Worm (Caenorhabditis elegans): ENCODE data around the gene act-1.
"Not testable (repeated sequence)": the region's sequence is repeated elsewhere in the genome, so short reads cannot be mapped to it uniquely, and the experiment has no call there.

The act-1 gene

DNA sequence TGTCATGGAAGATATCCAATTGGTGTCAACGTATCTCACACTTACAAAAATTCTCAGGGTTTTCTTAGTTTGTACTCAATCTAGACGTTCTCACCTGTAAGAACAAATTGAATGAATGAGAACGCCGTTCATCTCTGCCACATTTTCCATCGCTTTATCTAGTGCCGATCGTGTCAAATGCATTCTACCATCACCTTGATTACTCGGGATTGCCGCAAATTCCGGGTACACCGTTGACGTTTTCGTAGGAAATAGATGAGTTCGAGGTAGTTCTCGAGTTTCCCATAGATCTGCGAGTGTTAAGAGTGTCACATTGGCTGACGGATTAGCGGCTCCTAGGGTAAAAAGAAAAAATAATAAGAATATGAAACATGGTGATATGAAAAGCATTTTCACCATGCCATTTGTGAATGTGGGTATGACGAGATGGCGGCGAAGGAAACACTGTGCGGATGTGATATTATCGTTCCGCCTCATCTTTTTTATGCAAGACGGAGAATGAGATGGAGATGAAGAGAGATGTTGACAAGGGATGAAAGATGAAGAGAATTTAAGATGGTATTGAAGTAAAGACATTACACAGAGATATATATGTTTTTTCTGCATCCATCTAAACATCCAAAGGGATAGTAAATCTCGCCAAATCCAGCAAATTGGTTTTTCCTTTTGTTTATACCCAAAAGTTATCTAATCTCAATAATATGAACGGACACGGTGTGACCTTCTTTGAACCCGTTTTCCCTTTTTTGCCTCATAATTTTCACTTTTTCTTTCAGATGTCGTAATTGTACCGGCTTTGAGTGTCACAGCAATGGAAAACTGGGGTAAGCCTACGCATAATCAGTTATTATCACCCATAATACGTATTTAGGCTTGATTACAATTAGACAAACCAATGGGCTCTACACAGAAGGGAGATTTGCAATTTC lies 12.6 kb downstream of the act-1 start, which contains the start of gene lact-8:
Gene lact-8, minus strand, starts transcription at position 445 of the 929 bp plus-strand sequence.
- TF ChIP-seq pha-4 (tag; optimal IDR thresholded peaks at IDR 0.05) (no peak), elt-1 (tag; optimal IDR thresholded peaks at IDR 0.05; ENCODE audit: borderline replicate concordance, insufficient read depth) (peak; percentile 90)

DNA sequence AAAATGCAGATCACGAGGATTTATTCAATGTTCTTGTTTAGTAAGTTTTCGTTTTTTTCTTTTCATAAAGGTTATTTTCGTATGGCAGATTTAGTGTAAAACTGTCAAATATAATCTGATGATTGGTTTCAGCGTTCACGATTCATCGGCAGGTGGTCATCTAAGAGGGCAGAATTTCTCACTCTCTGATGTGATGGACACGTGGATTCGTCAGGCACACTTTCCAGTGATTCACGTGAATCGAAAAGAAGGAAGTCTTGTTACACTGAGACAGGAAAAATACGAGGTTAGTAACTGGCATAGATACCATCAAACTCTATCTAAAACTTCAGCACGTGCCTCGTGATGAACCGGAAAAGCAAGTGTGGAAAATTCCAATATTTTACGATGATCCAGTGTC lies 13.8 kb downstream of the act-1 start:
- TF ChIP-seq blmp-1 (tag; optimal IDR thresholded peaks at IDR 0.05) = no peak
- TF ChIP-seq lsy-2 (tag; optimal IDR thresholded peaks at IDR 0.05) = no peak
- no peak for TF ChIP-seq tbx-8 (GFP tag; optimal IDR thresholded peaks at IDR 0.05)

- TF ChIP-seq ham-2 (GFP tag; optimal IDR thresholded peaks at IDR 0.05) (no peak), nhr-76 (tag; optimal IDR thresholded peaks at IDR 0.05) (no peak), ceh-83 (GFP tag; optimal IDR thresholded peaks at IDR 0.05) (no peak), unc-120 (tag; optimal IDR thresholded peaks at IDR 0.05; ENCODE audit: poor library complexity, severe bottlenecking) (no peak), M03D4.4 (tag; optimal IDR thresholded peaks at IDR 0.05) (no peak), elt-1 (tag; optimal IDR thresholded peaks at IDR 0.05; ENCODE audit: borderline replicate concordance, insufficient read depth) (no peak), hlh-1 (tag; optimal IDR thresholded peaks at IDR 0.05) (no peak), elt-3 (tag; optimal IDR thresholded peaks at IDR 0.05) (no peak), lsy-2 (tag; optimal IDR thresholded peaks at IDR 0.05) (no peak), pha-4 (tag; optimal IDR thresholded peaks at IDR 0.05) (no peak), sem-2 (GFP tag; optimal IDR thresholded peaks at IDR 0.05) (no peak), bed-3 (GFP tag; optimal IDR thresholded peaks at IDR 0.05) (no peak), ces-1 (GFP tag; optimal IDR thresholded peaks at IDR 0.05) (no peak), mab-5 (tag; optimal IDR thresholded peaks at IDR 0.05) (no peak), lin-32 (GFP tag; optimal IDR thresholded peaks at IDR 0.05) (no peak)
These were observed 15.0 kb downstream of the act-1 start, which contains the start of gene Y42A5A.3 for ce11 chrV:11095873-11096272. Y42A5A.3 (minus strand) TSS chrV:11095973.

DNA sequence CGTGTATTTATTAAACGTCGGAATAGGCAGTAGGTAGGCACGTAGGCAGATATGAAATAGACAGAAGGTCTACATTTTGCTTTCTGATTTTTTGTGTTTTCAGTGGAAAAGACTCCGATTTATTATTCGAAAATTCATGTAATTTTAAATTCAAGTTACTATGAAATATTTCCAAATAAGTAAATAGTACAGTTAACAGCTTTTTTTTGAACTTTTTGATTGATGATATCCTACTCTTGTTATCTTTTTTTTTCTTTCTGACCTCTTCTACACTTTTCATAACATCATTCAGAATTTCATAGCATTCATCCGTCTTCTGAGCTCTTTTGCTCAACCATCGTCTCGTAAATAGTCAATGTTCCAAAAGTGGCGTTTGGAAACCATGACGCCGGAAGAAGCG lies 17.7 kb downstream of the act-1 start, which contains the start of gene cdkl-1:
Gene cdkl-1, plus strand, starts transcription at position 301 of the 400 bp plus-strand sequence.
- TF ChIP-seq tbx-8 (GFP tag; optimal IDR thresholded peaks at IDR 0.05) (no peak), unc-120 (tag; optimal IDR thresholded peaks at IDR 0.05; ENCODE audit: poor library complexity, severe bottlenecking) (no peak), blmp-1 (tag; optimal IDR thresholded peaks at IDR 0.05) (no peak), elt-1 (tag; optimal IDR thresholded peaks at IDR 0.05; ENCODE audit: borderline replicate concordance, insufficient read depth) (no peak), cnd-1 (tag; optimal IDR thresholded peaks at IDR 0.05) (no peak)

ce11 chrV:11104408-11104807 lies 23.6 kb downstream of the act-1 start:
- TF ChIP-seq nhr-12 (tag; optimal IDR thresholded peaks at IDR 0.05) = no peak
- TF ChIP-seq bed-3 (GFP tag; optimal IDR thresholded peaks at IDR 0.05) = no peak
- no peak for TF ChIP-seq nhr-76 (tag; optimal IDR thresholded peaks at IDR 0.05)
- no peak for TF ChIP-seq cnd-1 (tag; optimal IDR thresholded peaks at IDR 0.05)
- TF ChIP-seq ceh-39 (tag; optimal IDR thresholded peaks at IDR 0.05) = no peak
- TF ChIP-seq zip-8 (tag; optimal IDR thresholded peaks at IDR 0.05) = no peak
- no peak for TF ChIP-seq nhr-28 (tag; optimal IDR thresholded peaks at IDR 0.05)
- TF ChIP-seq mep-1 (tag; optimal IDR thresholded peaks at IDR 0.05) = no peak
- no peak for TF ChIP-seq elt-3 (tag; optimal IDR thresholded peaks at IDR 0.05)
- TF ChIP-seq mls-2 (tag; optimal IDR thresholded peaks at IDR 0.05) = no peak
- no peak for TF ChIP-seq ces-1 (GFP tag; optimal IDR thresholded peaks at IDR 0.05)
- TF ChIP-seq unc-62 (GFP tag; optimal IDR thresholded peaks at IDR 0.05) = no peak
- TF ChIP-seq ceh-43 (GFP tag; optimal IDR thresholded peaks at IDR 0.05) = no peak
- no peak for TF ChIP-seq ceh-83 (GFP tag; optimal IDR thresholded peaks at IDR 0.05)
- TF ChIP-seq lin-13 (tag; optimal IDR thresholded peaks at IDR 0.05) = no peak
- no peak for TF ChIP-seq ztf-11 (tag; optimal IDR thresholded peaks at IDR 0.05)

DNA sequence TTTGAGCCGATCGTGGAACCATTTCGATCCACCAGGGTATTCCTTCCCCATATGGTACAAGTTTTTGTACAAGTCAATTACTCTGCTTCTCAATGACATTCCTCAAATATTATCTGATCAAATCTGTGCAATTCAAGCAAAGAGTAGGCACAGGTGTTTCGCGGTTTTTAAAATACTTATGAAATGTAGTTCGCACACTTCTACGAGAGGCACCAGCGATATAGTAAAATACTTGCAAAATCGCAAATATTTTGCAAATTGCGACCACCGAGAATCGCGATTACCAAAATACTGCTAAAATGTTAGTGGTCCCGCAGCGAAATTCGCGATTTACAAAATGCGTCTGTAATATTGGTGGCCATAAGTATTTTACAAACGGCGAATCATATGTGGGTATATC lies 28.8 kb downstream of the act-1 start, which contains the start of gene Y42A5A.5:
Gene Y42A5A.5, minus strand, starts transcription at position 101 of the 400 bp plus-strand sequence.
- not testable (repeated sequence) for TF ChIP-seq ceh-39 (tag; optimal IDR thresholded peaks at IDR 0.05); nhr-237 (tag; optimal IDR thresholded peaks at IDR 0.05); ceh-83 (GFP tag; optimal IDR thresholded peaks at IDR 0.05)
